Worm (Caenorhabditis elegans) whole organism, L4/young adult: ENCODE results near the gene nlp-5.

Source experiments
- W03F9.2 ChIP-seq: fragments of 150-350 bp; optimal IDR thresholded peaks from 2 replicates; lab custom pipeline; 2014; ENCODE audit warnings: missing biosample characterization, missing genetic modification characterization
- dao-5 ChIP-seq: sonication (generic microtip); optimal IDR thresholded peaks from 2 replicates; lab custom pipeline; 2016; ENCODE audit warnings: missing genotype, missing genetic modification characterization, moderate library complexity, missing compliant biosample characterization
- him-1 ChIP-seq: sonication (generic microtip); optimal IDR thresholded peaks from 2 replicates; lab custom pipeline; 2016; ENCODE audit warnings: missing genotype, missing genetic modification reagents, missing genetic modification characterization, missing compliant biosample characterization

- TF ChIP-seq dao-5 (tag; lab: Kevin White, UChicago) (no peak), him-1 (tag; lab: Kevin White, UChicago) (no peak), W03F9.2 (tag; lab: Kevin White, UChicago) (no peak)
Observed at ce11 chrII:8199803-8200202, 38.5 kb upstream of the nlp-5 start.
